Worm (Caenorhabditis elegans): ENCODE results near the gene daf-42.

DNA sequence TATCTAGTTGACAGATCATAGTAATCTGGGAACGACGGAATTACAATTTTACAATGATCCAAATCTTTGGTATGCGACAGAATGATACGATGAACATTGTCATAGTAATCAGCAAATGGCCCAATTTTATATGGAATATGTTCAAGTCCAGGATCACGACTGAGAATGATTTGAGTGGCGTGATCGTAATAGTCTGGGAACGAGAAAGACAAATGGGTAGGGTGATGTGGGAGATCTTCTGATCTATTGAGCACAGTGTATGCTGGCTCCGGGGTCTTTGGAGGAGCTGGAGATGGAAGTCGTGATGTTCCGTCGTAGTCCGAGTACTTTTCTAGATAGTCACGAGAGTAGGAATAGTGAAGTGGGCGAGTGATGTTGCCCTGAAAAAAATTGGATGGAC, 22.7 kb downstream of the daf-42 start:
- TF ChIP-seq him-1 (tag; optimal IDR thresholded peaks at IDR 0.05) (no peak), W03F9.2 (tag; optimal IDR thresholded peaks at IDR 0.05) (no peak)
